5 worm cellular contexts compared by ENCODE assay signal in genomic region chrV:1743205-1743870, ce11.
TF ChIP-seq lines count a peak whose summit lies in the region.

TSS of gene nhr-256 (plus strand) at chrV:1743771.

TF ChIP-seq in whole organism, L1 larva, 84 proteins besides CTCF, POLR2A, EP300 and RAD21 (continues in another document):
- no peak for TF ChIP-seq sup-37 (GFP tag; optimal IDR thresholded peaks at IDR 0.05; lab: Kevin White, UChicago)
- no peak for TF ChIP-seq ztf-4 (tag; optimal IDR thresholded peaks at IDR 0.05; lab: Kevin White, UChicago)
- TF ChIP-seq nhr-90 (tag; optimal IDR thresholded peaks at IDR 0.05; lab: Kevin White, UChicago; ENCODE audit: poor library complexity), result peak; percentile 68
- TF ChIP-seq F16B12.6 (tag; optimal IDR thresholded peaks at IDR 0.05; lab: Kevin White, UChicago), result no peak
- TF ChIP-seq nhr-84 (tag; optimal IDR thresholded peaks at IDR 0.05; lab: Kevin White, UChicago), result no peak
- no peak for TF ChIP-seq unc-62 (GFP tag; optimal IDR thresholded peaks at IDR 0.05; lab: Kevin White, UChicago)
- TF ChIP-seq ceh-82 (tag; optimal IDR thresholded peaks at IDR 0.05; lab: Kevin White, UChicago), result peak; percentile 2 to 34 (median 13)
- TF ChIP-seq lin-39 (tag; optimal IDR thresholded peaks at IDR 0.05; lab: Kevin White, UChicago), result no peak
- TF ChIP-seq ztf-11 (tag; optimal IDR thresholded peaks at IDR 0.05; lab: Kevin White, UChicago), result no peak
- no peak for TF ChIP-seq pax-3 (tag; optimal IDR thresholded peaks at IDR 0.05; lab: Kevin White, UChicago)
- TF ChIP-seq C34B4.2 (tag; optimal IDR thresholded peaks at IDR 0.05; lab: Kevin White, UChicago), result no peak
- peak; percentile 38 for TF ChIP-seq fos-1 (tag; optimal IDR thresholded peaks at IDR 0.05; lab: Kevin White, UChicago)
- TF ChIP-seq ceh-90 (tag; optimal IDR thresholded peaks at IDR 0.05; lab: Kevin White, UChicago), result no peak
- peak in 1 of 2 experiments; percentile 71 for TF ChIP-seq mdl-1 (tag; optimal IDR thresholded peaks at IDR 0.05; lab: Kevin White, UChicago)
- no peak for TF ChIP-seq ama-1 (optimal IDR thresholded peaks at IDR 0.05; lab: Kevin White, UChicago)
- TF ChIP-seq pag-3 (tag; optimal IDR thresholded peaks at IDR 0.05; lab: Kevin White, UChicago; ENCODE audit: borderline replicate concordance, insufficient read depth), result no peak
- peak; percentile 50 for TF ChIP-seq nhr-28 (tag; optimal IDR thresholded peaks at IDR 0.05; lab: Kevin White, UChicago)
- TF ChIP-seq ces-1 (GFP tag; optimal IDR thresholded peaks at IDR 0.05; lab: Kevin White, UChicago), result no peak

TF ChIP-seq in whole organism, L3 larva, 47 proteins besides CTCF, POLR2A, EP300 and RAD21 (continues in another document):
- TF ChIP-seq nhr-77 (tag; optimal IDR thresholded peaks at IDR 0.05; lab: Kevin White, UChicago) (no peak), nhr-23 (tag; optimal IDR thresholded peaks at IDR 0.05; lab: Kevin White, UChicago) (no peak), ceh-16 (tag; optimal IDR thresholded peaks at IDR 0.05; lab: Kevin White, UChicago) (no peak), ceh-28 (tag; optimal IDR thresholded peaks at IDR 0.05; lab: Kevin White, UChicago) (peak; percentile 81), fos-1 (tag; optimal IDR thresholded peaks at IDR 0.05; lab: Kevin White, UChicago) (no peak), sea-2 (GFP tag; optimal IDR thresholded peaks at IDR 0.05; lab: Kevin White, UChicago) (no peak), nhr-43 (tag; optimal IDR thresholded peaks at IDR 0.05; lab: Kevin White, UChicago; ENCODE audit: poor library complexity, severe bottlenecking) (peak; percentile 35), nhr-25 (tag; optimal IDR thresholded peaks at IDR 0.05; lab: Kevin White, UChicago) (peak; percentile 72), elt-3 (tag; optimal IDR thresholded peaks at IDR 0.05; lab: Kevin White, UChicago) (no peak), elt-1 (tag; optimal IDR thresholded peaks at IDR 0.05; lab: Kevin White, UChicago) (no peak), R02D3.7 (tag; optimal IDR thresholded peaks at IDR 0.05; lab: Kevin White, UChicago) (peak; percentile 23), lin-15B (tag; optimal IDR thresholded peaks at IDR 0.05; lab: Kevin White, UChicago) (peak; percentile 27), ztf-11 (tag; optimal IDR thresholded peaks at IDR 0.05; lab: Kevin White, UChicago) (no peak), nhr-67 (tag; optimal IDR thresholded peaks at IDR 0.05; lab: Kevin White, UChicago) (no peak), pqm-1 (tag; optimal IDR thresholded peaks at IDR 0.05; lab: Kevin White, UChicago) (peak; percentile 95), unc-62 (GFP tag; optimal IDR thresholded peaks at IDR 0.05; lab: Kevin White, UChicago) (no peak), daf-12 (tag; optimal IDR thresholded peaks at IDR 0.05; lab: Kevin White, UChicago) (no peak), egl-5 (tag; optimal IDR thresholded peaks at IDR 0.05; lab: Kevin White, UChicago) (peak; percentile 70), hmg-11 (tag; optimal IDR thresholded peaks at IDR 0.05; lab: Kevin White, UChicago) (peak; percentile 47), nhr-237 (tag; optimal IDR thresholded peaks at IDR 0.05; lab: Kevin White, UChicago) (no peak)

TF ChIP-seq in whole organism, early embryonic, 17 proteins besides CTCF, POLR2A, EP300 and RAD21:
- TF ChIP-seq ceh-36 (tag; optimal IDR thresholded peaks at IDR 0.05; lab: Kevin White, UChicago), result peak; percentile 38
- no peak for TF ChIP-seq hnd-1 (tag; optimal IDR thresholded peaks at IDR 0.05; lab: Kevin White, UChicago)

TF ChIP-seq in whole organism, midembryonic, 9 proteins besides CTCF, POLR2A, EP300 and RAD21:
- no peak for TF ChIP-seq ref-1 (GFP tag; conservative IDR thresholded peaks at IDR 0.05; lab: Robert Waterston, UW)
- peak; percentile 76; the same call in 1 of the 2 replicates for TF ChIP-seq ztf-29 (GFP tag; IDR thresholded peaks at IDR 0.05; lab: Robert Waterston, UW)
- TF ChIP-seq klf-2 (GFP tag; conservative IDR thresholded peaks at IDR 0.05; lab: Robert Waterston, UW), result no peak
- TF ChIP-seq T22C8.4 (GFP tag; IDR thresholded peaks at IDR 0.05; lab: Robert Waterston, UW), result no peak
- peak; percentile 49 for TF ChIP-seq cog-1 (tag; optimal IDR thresholded peaks at IDR 0.05; lab: Kevin White, UChicago)

TF ChIP-seq in whole organism, young adult, 124 proteins besides CTCF, POLR2A, EP300 and RAD21:
- TF ChIP-seq dpl-1 (GFP tag; optimal IDR thresholded peaks at IDR 0.05; lab: Kevin White, UChicago), result no peak
- no peak for TF ChIP-seq snpc-1.1 (tag; optimal IDR thresholded peaks at IDR 0.05; lab: Kevin White, UChicago; ENCODE audit: insufficient read depth)
- peak; percentile 95 for TF ChIP-seq hmg-1.2 (GFP tag; IDR thresholded peaks at IDR 0.05; lab: Robert Waterston, UW)
- no peak for TF ChIP-seq Y95B8A.8 (GFP tag; IDR thresholded peaks at IDR 0.05; lab: Robert Waterston, UW)
- no peak for TF ChIP-seq mcd-1 (GFP tag; IDR thresholded peaks at IDR 0.05; lab: Robert Waterston, UW)
- peak; percentile 76 for TF ChIP-seq nhr-80 (tag; optimal IDR thresholded peaks at IDR 0.05; lab: Kevin White, UChicago)
- TF ChIP-seq aptf-2 (GFP tag; conservative IDR thresholded peaks at IDR 0.05; lab: Robert Waterston, UW), result no peak
- peak; percentile 21 for TF ChIP-seq atf-7 (tag; optimal IDR thresholded peaks at IDR 0.05; lab: Kevin White, UChicago)
- TF ChIP-seq attf-5 (GFP tag; optimal IDR thresholded peaks at IDR 0.05; lab: Kevin White, UChicago), result peak; percentile 65
- 0 out of 2 replicates have a peak, but pooled peaks have one; percentile 36 for TF ChIP-seq K11D2.4 (GFP tag; IDR thresholded peaks at IDR 0.05; lab: Robert Waterston, UW)
- peak; percentile 43 for TF ChIP-seq ceh-27 (GFP tag; optimal IDR thresholded peaks at IDR 0.05; lab: Kevin White, UChicago)
- TF ChIP-seq F23B12.7 (tag; optimal IDR thresholded peaks at IDR 0.05; lab: Kevin White, UChicago; ENCODE audit: insufficient read depth), result peak; percentile 4
- TF ChIP-seq snpc-4 (GFP tag; optimal IDR thresholded peaks at IDR 0.05; lab: Kevin White, UChicago), result no peak
- TF ChIP-seq snpc-4 (tag; optimal IDR thresholded peaks at IDR 0.05; lab: Kevin White, UChicago), result peak in 1 of 4 experiments; percentile 19
- peak in 1 of 2 experiments; percentile 59 for TF ChIP-seq let-607 (tag; optimal IDR thresholded peaks at IDR 0.05; lab: Kevin White, UChicago)
- TF ChIP-seq madf-6 (GFP tag; IDR thresholded peaks at IDR 0.05; lab: Robert Waterston, UW), result no peak
- TF ChIP-seq ztf-26 (tag; optimal IDR thresholded peaks at IDR 0.05; lab: Kevin White, UChicago), result peak; percentile 26
- TF ChIP-seq ztf-22 (GFP tag; optimal IDR thresholded peaks at IDR 0.05; lab: Kevin White, UChicago), result no peak
- TF ChIP-seq snpc-3.4 (tag; optimal IDR thresholded peaks at IDR 0.05; lab: Kevin White, UChicago), result no peak

Comparison
In these comparisons a context has a peak if more than half of its experiments do, and no peak if none do; other contexts are left out.
1. Of the 8 proteins assayed by ChIP-seq in both whole organism, young adult and whole organism, L1 larva: peak only in whole organism, young adult: none; only in whole organism, L1 larva: dpl-1, efl-1, lin-35 and nhr-90; in both: none; in neither: 3; mixed calls (peak in some experiments, not most) for 1.